Fruit fly (Drosophila melanogaster): Measurements from ENCODE around the gene CG43815.

DNA sequence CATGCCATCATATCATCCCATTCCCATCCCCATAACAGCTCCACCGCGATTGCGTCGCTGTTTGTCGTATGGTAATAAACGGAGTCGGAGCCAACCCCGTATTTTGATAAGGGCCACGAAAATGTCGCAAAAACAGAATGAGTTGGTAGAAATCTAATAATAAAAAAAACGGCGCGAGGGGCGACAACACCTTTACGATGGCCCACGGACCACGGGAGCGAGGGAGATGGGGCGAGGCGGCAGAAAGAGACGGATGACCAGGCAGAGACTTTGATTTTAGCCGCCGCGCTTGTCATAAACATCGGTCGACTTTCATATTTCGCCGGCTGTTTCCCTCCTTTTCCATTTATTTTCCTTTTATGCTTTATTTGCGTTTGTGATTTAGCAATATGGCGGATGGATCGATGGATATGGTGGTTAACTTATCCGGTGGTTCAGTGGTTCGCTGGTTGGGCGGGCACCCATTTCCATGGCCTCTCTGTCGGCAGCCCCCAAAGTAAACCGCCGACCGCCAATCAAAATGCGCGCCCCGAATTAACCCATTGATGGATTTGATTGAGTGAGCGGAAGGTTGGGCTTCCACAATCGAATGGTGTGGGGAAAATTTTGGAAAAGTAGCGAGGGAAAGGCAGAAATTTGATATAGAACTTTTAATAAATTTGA, 35.9 kb downstream of the CG43815 start:
- TF ChIP-seq CG10348 (GFP tag; IDR thresholded peaks at IDR 0.05) = no peak
- no peak for TF ChIP-seq CG32121 (GFP tag; IDR thresholded peaks at IDR 0.05)
- TF ChIP-seq gl (tag; optimal IDR thresholded peaks at IDR 0.05) = no peak
- TF ChIP-seq EcR (GFP tag; optimal IDR thresholded peaks at IDR 0.05) = no peak
- TF ChIP-seq CG12605 (GFP tag; IDR thresholded peaks at IDR 0.05) = no peak
- TF ChIP-seq D1 (tag; optimal IDR thresholded peaks at IDR 0.05) = no peak
- no peak for TF ChIP-seq CG34367 (tag; optimal IDR thresholded peaks at IDR 0.05)
